Worm (Caenorhabditis elegans) whole organism, L2 larva: ENCODE results near the gene col-129.

Source experiments
- C34F6.9 ChIP-seq: fragments of 150-350 bp; optimal IDR thresholded peaks from 2 replicates; lab custom pipeline; 2014; ENCODE audit warnings: missing biosample characterization, missing genetic modification characterization
- F13H6.1 ChIP-seq: sonication (generic microtip); optimal IDR thresholded peaks from 2 replicates; lab custom pipeline; 2016; ENCODE audit warnings: missing genetic modification characterization, missing compliant biosample characterization
- R02D3.7 ChIP-seq: fragments of 150-350 bp; optimal IDR thresholded peaks from 2 replicates; lab custom pipeline; 2014; ENCODE audit warnings: missing biosample characterization, missing genetic modification characterization
- Y55F3AM.14 ChIP-seq: fragments of 200-800 bp; sonication (Bioruptor generic); optimal IDR thresholded peaks from 2 replicates; lab custom pipeline; 2018; ENCODE audit warnings: mild to moderate bottlenecking, missing genetic modification characterization, missing compliant biosample characterization
- ZK546.5 ChIP-seq: sonication (generic microtip); optimal IDR thresholded peaks from 2 replicates; lab custom pipeline; 2017; ENCODE audit warnings: missing biosample characterization, missing genetic modification characterization
- aly-2 ChIP-seq: fragments of 150-350 bp; optimal IDR thresholded peaks from 2 replicates; lab custom pipeline; 2014; ENCODE audit warnings: missing biosample characterization, missing genetic modification characterization
- ama-1 ChIP-seq: fragments of 150-350 bp; optimal IDR thresholded peaks from 2 replicates; lab custom pipeline; 2018; ENCODE audit warnings: inconsistent platforms
- blmp-1 ChIP-seq: sonication (generic microtip); optimal IDR thresholded peaks from 2 replicates; lab custom pipeline; 2017; ENCODE audit warnings: missing genetic modification characterization, mild to moderate bottlenecking, missing compliant biosample characterization, antibody characterized with exemption, moderate library complexity; ENCODE audit not compliant: insufficient read depth
- ceh-16 ChIP-seq: fragments of 150-350 bp; optimal IDR thresholded peaks from 2 replicates; lab custom pipeline; 2014; ENCODE audit warnings: missing biosample characterization, missing genetic modification characterization
- ceh-82 ChIP-seq: fragments of 150-350 bp; optimal IDR thresholded peaks from 2 replicates; lab custom pipeline; 2014; ENCODE audit warnings: missing biosample characterization, missing genetic modification characterization
- crh-2 ChIP-seq: sonication (generic microtip); optimal IDR thresholded peaks from 2 replicates; lab custom pipeline; 2017; ENCODE audit warnings: missing biosample characterization, missing genetic modification characterization
- dmd-4 ChIP-seq: sonication (generic microtip); optimal IDR thresholded peaks from 2 replicates; lab custom pipeline; 2017; ENCODE audit warnings: missing biosample characterization, missing genetic modification characterization
- egl-27 ChIP-seq: sonication (generic microtip); optimal IDR thresholded peaks from 3 replicates; lab custom pipeline; 2017; ENCODE audit warnings: missing biosample characterization, missing genetic modification reagents, missing genetic modification characterization
- elt-1 ChIP-seq: fragments of 150-350 bp; optimal IDR thresholded peaks from 2 replicates; lab custom pipeline; 2014; ENCODE audit warnings: missing biosample characterization, missing genetic modification characterization
- elt-3 ChIP-seq: sonication (generic microtip); optimal IDR thresholded peaks from 2 replicates; lab custom pipeline; 2017; ENCODE audit warnings: missing biosample characterization, missing genetic modification characterization
- fos-1 ChIP-seq: fragments of 150-350 bp; optimal IDR thresholded peaks from 2 replicates; lab custom pipeline; 2014; ENCODE audit warnings: missing biosample characterization, missing genetic modification characterization
- gmeb-1 ChIP-seq: fragments of 150-350 bp; optimal IDR thresholded peaks from 2 replicates; lab custom pipeline; 2014; ENCODE audit warnings: missing biosample characterization, missing genetic modification characterization
- lin-11 ChIP-seq: fragments of 150-350 bp; sonication (generic microtip); optimal IDR thresholded peaks from 2 replicates; lab custom pipeline; 2014; ENCODE audit warnings: missing biosample characterization, missing genetic modification characterization, inconsistent platforms, mixed read lengths
- lin-13 ChIP-seq: fragments of 150-350 bp; optimal IDR thresholded peaks from 2 replicates; lab custom pipeline; 2014; ENCODE audit warnings: missing biosample characterization, missing genetic modification reagents, missing genetic modification characterization
- lsy-2 ChIP-seq, 2 experiments: fragments of 150-350 bp in 1 of 2; sonication (generic microtip) in 1 of 2; optimal IDR thresholded peaks; 2 replicates each; lab custom pipeline; 2014 to 2017; ENCODE audit warnings: missing biosample characterization in 2 of 2, missing genetic modification characterization in 2 of 2
- mab-5 ChIP-seq: fragments of 150-350 bp; optimal IDR thresholded peaks from 2 replicates; lab custom pipeline; 2014; ENCODE audit warnings: missing biosample characterization, missing genetic modification characterization
- mbf-1 ChIP-seq: sonication (generic microtip); optimal IDR thresholded peaks from 2 replicates; lab custom pipeline; 2017; ENCODE audit warnings: missing biosample characterization, missing genetic modification characterization
- mdl-1 ChIP-seq, 2 experiments: fragments of 150-350 bp in 1 of 2; sonication (generic microtip) in 1 of 2; optimal IDR thresholded peaks; 2 replicates each; lab custom pipeline; 2017; ENCODE audit warnings: missing biosample characterization in 2 of 2, missing genetic modification characterization in 2 of 2
- nhr-12 ChIP-seq: fragments of 150-350 bp; optimal IDR thresholded peaks from 2 replicates; lab custom pipeline; 2014; ENCODE audit warnings: missing biosample characterization, missing genetic modification characterization
- nhr-129 ChIP-seq: fragments of 150-350 bp; optimal IDR thresholded peaks from 2 replicates; lab custom pipeline; 2014; ENCODE audit warnings: missing biosample characterization, missing genetic modification characterization
- nhr-21 ChIP-seq: fragments of 150-350 bp; optimal IDR thresholded peaks from 2 replicates; lab custom pipeline; 2014; ENCODE audit warnings: missing biosample characterization, missing genetic modification characterization
- nhr-23 ChIP-seq: fragments of 150-350 bp; optimal IDR thresholded peaks from 2 replicates; lab custom pipeline; 2014; ENCODE audit warnings: missing biosample characterization, missing genetic modification reagents, missing genetic modification characterization
- nhr-237 ChIP-seq: fragments of 150-350 bp; optimal IDR thresholded peaks from 2 replicates; lab custom pipeline; 2014; ENCODE audit warnings: missing biosample characterization, missing genetic modification characterization
- nhr-25 ChIP-seq: fragments of 150-350 bp; sonication (generic microtip); optimal IDR thresholded peaks from 3 replicates; lab custom pipeline; 2014; ENCODE audit warnings: missing biosample characterization, missing genetic modification characterization
- nhr-77 ChIP-seq: fragments of 150-350 bp; optimal IDR thresholded peaks from 2 replicates; lab custom pipeline; 2014; ENCODE audit warnings: missing biosample characterization, missing genetic modification characterization
- peb-1 ChIP-seq: fragments of 150-350 bp; optimal IDR thresholded peaks from 2 replicates; lab custom pipeline; 2014; ENCODE audit warnings: missing biosample characterization, missing genetic modification characterization
- sem-4 ChIP-seq: fragments of 150-350 bp; optimal IDR thresholded peaks from 2 replicates; lab custom pipeline; 2014; ENCODE audit warnings: missing biosample characterization, missing genetic modification reagents, missing genetic modification characterization
- skn-1 ChIP-seq: sonication (generic microtip); optimal IDR thresholded peaks from 2 replicates; lab custom pipeline; 2017; ENCODE audit warnings: missing biosample characterization, missing genetic modification characterization
- sma-3 ChIP-seq: sonication (generic microtip); optimal IDR thresholded peaks from 2 replicates; lab custom pipeline; 2016; ENCODE audit warnings: missing genetic modification reagents, missing genetic modification characterization, missing compliant biosample characterization
- sma-9 ChIP-seq, 2 experiments: fragments of 150-350 bp in 1 of 2; sonication (generic microtip) in 1 of 2; optimal IDR thresholded peaks; 2 replicates each; lab custom pipeline; 2014 to 2016; ENCODE audit warnings: missing genetic modification characterization in 2 of 2, mild to moderate bottlenecking in 1 of 2, missing biosample characterization in 1 of 2, missing compliant biosample characterization in 1 of 2, missing genetic modification reagents in 1 of 2, moderate library complexity in 1 of 2
- snpc-4 ChIP-seq: fragments of 150-350 bp; optimal IDR thresholded peaks from 2 replicates; lab custom pipeline; 2014; ENCODE audit warnings: missing biosample characterization, missing genetic modification characterization
- unc-39 ChIP-seq: fragments of 150-350 bp; optimal IDR thresholded peaks from 2 replicates; lab custom pipeline; 2014; ENCODE audit warnings: missing biosample characterization, missing genetic modification characterization
- zag-1 ChIP-seq: fragments of 150-350 bp; optimal IDR thresholded peaks from 2 replicates; lab custom pipeline; 2014; ENCODE audit warnings: missing biosample characterization, missing genetic modification characterization
- ztf-1 ChIP-seq: fragments of 200-800 bp; sonication (Bioruptor generic); conservative IDR thresholded peaks from 2 replicates; pipeline ENCODE4 v1.3.6; 2022; ENCODE audit warnings: missing genetic modification characterization, missing compliant biosample characterization
- ztf-4 ChIP-seq: fragments of 150-350 bp; optimal IDR thresholded peaks from 2 replicates; lab custom pipeline; 2014; ENCODE audit warnings: missing biosample characterization, missing genetic modification characterization

Gene col-129

ce11 chrIV:12086498-12086897, 23.7 kb downstream of the col-129 start:
- TF ChIP-seq F13H6.1 (tag; lab: Kevin White, UChicago): peak; percentile 76
- peak; percentile 49 for TF ChIP-seq egl-27 (tag; lab: Kevin White, UChicago)
- TF ChIP-seq nhr-12: no peak
- TF ChIP-seq nhr-23: no peak
- TF ChIP-seq Y55F3AM.14 (GFP tag; lab: Kevin White, UChicago): peak; percentile 75
- no peak for TF ChIP-seq ztf-1 (GFP tag; lab: Robert Waterston, UW)
- no peak for TF ChIP-seq R02D3.7 (tag; lab: Kevin White, UChicago)
- peak; percentile 50 for TF ChIP-seq nhr-25 (tag; lab: Kevin White, UChicago)
- TF ChIP-seq elt-1 (tag; lab: Kevin White, UChicago): no peak
- TF ChIP-seq gmeb-1 (tag; lab: Kevin White, UChicago): peak; percentile 70
- TF ChIP-seq nhr-237 (tag; lab: Kevin White, UChicago): no peak
- no peak for TF ChIP-seq ztf-4 (tag; lab: Kevin White, UChicago)
- peak; percentile 77 for TF ChIP-seq crh-2 (tag; lab: Kevin White, UChicago)
- no peak for TF ChIP-seq snpc-4 (tag; lab: Kevin White, UChicago)
- TF ChIP-seq dmd-4 (tag; lab: Kevin White, UChicago): no peak
- TF ChIP-seq nhr-129 (tag; lab: Kevin White, UChicago): peak; percentile 95
- peak; percentile 64 for TF ChIP-seq C34F6.9
- no peak for TF ChIP-seq skn-1 (tag; lab: Kevin White, UChicago)
- peak; percentile 67 for TF ChIP-seq sma-9 (GFP tag; optimal IDR thresholded peaks at IDR 0.05; lab: Kevin White, UChicago)
- TF ChIP-seq sma-9 (tag; optimal IDR thresholded peaks at IDR 0.05; lab: Kevin White, UChicago): no peak
- TF ChIP-seq sma-3 (GFP tag; lab: Kevin White, UChicago): peak; percentile 76
- TF ChIP-seq blmp-1 (tag; lab: Kevin White, UChicago): peak; percentile 55
- TF ChIP-seq mab-5 (tag; lab: Kevin White, UChicago): no peak
- peak; percentile 52 for TF ChIP-seq nhr-21 (tag; lab: Kevin White, UChicago)
- no peak for TF ChIP-seq ZK546.5 (tag; lab: Kevin White, UChicago)
- peak in 1 of 2 experiments; percentile 57 for TF ChIP-seq mdl-1 (tag; optimal IDR thresholded peaks at IDR 0.05; lab: Kevin White, UChicago)
- TF ChIP-seq lsy-2 (tag; optimal IDR thresholded peaks at IDR 0.05; lab: Kevin White, UChicago): peak; percentile 26 to 59
- TF ChIP-seq mbf-1 (tag; lab: Kevin White, UChicago): no peak
- TF ChIP-seq zag-1 (tag; lab: Kevin White, UChicago): peak; percentile 36
- TF ChIP-seq lin-13 (GFP tag; lab: Kevin White, UChicago): peak; percentile 62
- TF ChIP-seq ceh-82: peak; percentile 37
- TF ChIP-seq ama-1: no peak
- TF ChIP-seq nhr-77 (tag; lab: Kevin White, UChicago): peak; percentile 30
- TF ChIP-seq lin-11 (tag; lab: Kevin White, UChicago): peak; percentile 10
- TF ChIP-seq sem-4 (tag; lab: Kevin White, UChicago): peak; percentile 53
- no peak for TF ChIP-seq unc-39 (tag; lab: Kevin White, UChicago)
- peak; percentile 79 for TF ChIP-seq ceh-16 (tag; lab: Kevin White, UChicago)
- peak; percentile 51 for TF ChIP-seq fos-1 (tag; lab: Kevin White, UChicago)

- TF ChIP-seq egl-27 (tag; lab: Kevin White, UChicago) (no peak), skn-1 (tag; lab: Kevin White, UChicago) (no peak), sem-4 (tag; lab: Kevin White, UChicago) (no peak), elt-3 (tag; lab: Kevin White, UChicago) (no peak), mbf-1 (tag; lab: Kevin White, UChicago) (no peak), peb-1 (tag; lab: Kevin White, UChicago) (no peak), aly-2 (tag; lab: Kevin White, UChicago) (no peak), crh-2 (tag; lab: Kevin White, UChicago) (no peak), nhr-77 (tag; lab: Kevin White, UChicago) (no peak), lin-11 (tag; lab: Kevin White, UChicago) (no peak), fos-1 (tag; lab: Kevin White, UChicago) (no peak), snpc-4 (tag; lab: Kevin White, UChicago) (no peak)
These were observed 25.1 kb downstream of the col-129 start, which contains the start of gene rbm-34 for ce11 chrIV:12085120-12085519. TSS of gene rbm-34 (plus strand) at chrIV:12085420.
